Fruit fly (Drosophila melanogaster): Measurements from ENCODE around the gene GCC185.

Gene GCC185

DNA sequence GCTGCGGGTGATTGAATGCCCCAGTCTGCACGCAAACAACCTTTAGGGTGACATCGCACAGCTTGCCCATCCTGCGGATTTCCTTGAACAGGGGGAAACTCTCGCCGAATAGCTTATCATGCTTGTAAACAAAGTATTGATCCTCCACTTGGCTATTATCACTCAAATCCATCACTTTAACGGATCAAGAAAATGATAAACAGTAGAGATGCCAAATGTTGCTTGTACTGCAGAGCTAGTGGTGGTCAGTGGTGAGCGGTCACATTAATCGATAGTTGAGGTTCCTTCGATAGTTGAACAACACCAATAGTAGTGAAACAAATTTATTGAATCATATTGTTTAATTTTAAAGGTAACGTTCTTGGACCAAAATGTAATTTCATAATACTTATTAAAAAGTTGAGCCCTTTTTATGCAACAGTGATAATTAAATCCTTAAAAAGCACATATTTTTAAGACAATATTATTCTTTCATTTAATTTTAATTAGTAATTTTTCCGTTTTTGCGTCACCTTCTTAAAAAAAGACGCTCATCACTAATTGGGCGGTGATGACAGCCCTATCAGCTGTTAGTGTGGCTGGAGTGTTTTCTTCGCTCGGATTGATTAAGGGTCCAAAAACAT, at the start of gene GCC185, which contains the start of gene KLHL18 (continued):
- TF ChIP-seq Scr (GFP tag; IDR thresholded peaks at IDR 0.05; ENCODE audit: partially characterized antibody) (peak; percentile 89), tap (tag; optimal IDR thresholded peaks at IDR 0.05) (no peak), peb (GFP tag; IDR thresholded peaks at IDR 0.05) (peak; percentile 42; the same call in 1 of the 2 replicates), insv (GFP tag; optimal IDR thresholded peaks at IDR 0.05) (peak in 1 of 2 experiments; percentile 85), lab (GFP tag; optimal IDR thresholded peaks at IDR 0.05) (peak; percentile 69), bowl (GFP tag; IDR thresholded peaks at IDR 0.05) (no peak), yki (optimal IDR thresholded peaks at IDR 0.05) (no peak), CG10431 (GFP tag; optimal IDR thresholded peaks at IDR 0.05) (no peak), CG15011 (GFP tag; optimal IDR thresholded peaks at IDR 0.05) (no peak), Mes4 (GFP tag; optimal IDR thresholded peaks at IDR 0.05) (no peak), sima (GFP tag; optimal IDR thresholded peaks at IDR 0.05) (no peak), Ptx1 (GFP tag; IDR thresholded peaks at IDR 0.05) (peak; percentile 80), CG8924 (tag; optimal IDR thresholded peaks at IDR 0.05) (peak; percentile 76), ERR (GFP tag; optimal IDR thresholded peaks at IDR 0.05) (no peak), D19B (GFP tag; optimal IDR thresholded peaks at IDR 0.05) (peak; percentile 45), gfzf (GFP tag; optimal IDR thresholded peaks at IDR 0.05) (peak; percentile 31), Awh (GFP tag; IDR thresholded peaks at IDR 0.05) (peak; percentile 29; the same call in 1 of the 2 replicates), cwo (GFP tag; optimal IDR thresholded peaks at IDR 0.05) (peak; percentile 33), CG10959 (GFP tag; IDR thresholded peaks at IDR 0.05) (peak; percentile 51; the same call in 1 of the 2 replicates), sna (GFP tag; IDR thresholded peaks at IDR 0.05; ENCODE audit: partially characterized antibody) (peak; percentile 69; the same call in 1 of the 2 replicates), dmrt99B (tag; optimal IDR thresholded peaks at IDR 0.05) (no peak), CG4820 (GFP tag; optimal IDR thresholded peaks at IDR 0.05) (peak; percentile 76), kay (GFP tag; optimal IDR thresholded peaks at IDR 0.05) (peak; percentile 65), CG9817 (tag; optimal IDR thresholded peaks at IDR 0.05) (peak; percentile 88), row (GFP tag; IDR thresholded peaks at IDR 0.05) (peak; percentile 98), psq (GFP tag; optimal IDR thresholded peaks at IDR 0.05) (peak; percentile 49), crc (GFP tag; optimal IDR thresholded peaks at IDR 0.05) (no peak), Atf-2 (GFP tag; optimal IDR thresholded peaks at IDR 0.05) (peak; percentile 51), CG10654 (GFP tag; optimal IDR thresholded peaks at IDR 0.05) (peak; percentile 79), hth (optimal IDR thresholded peaks at IDR 0.05) (no peak), nerfin-2 (GFP tag; IDR thresholded peaks at IDR 0.05; ENCODE audit: partially characterized antibody) (peak; percentile 57), CG4404 (GFP tag; IDR thresholded peaks at IDR 0.05) (peak; percentile 90), CG7839 (tag; optimal IDR thresholded peaks at IDR 0.05) (peak; percentile 76), bsh (GFP tag; optimal IDR thresholded peaks at IDR 0.05) (peak in 1 of 2 experiments; percentile 61), HmgZ (tag; optimal IDR thresholded peaks at IDR 0.05) (peak; percentile 65), dmrt11E (tag; optimal IDR thresholded peaks at IDR 0.05) (peak; percentile 81), CG2116 (GFP tag; optimal IDR thresholded peaks at IDR 0.05) (peak; percentile 69), CG1792 (GFP tag; optimal IDR thresholded peaks at IDR 0.05) (peak; percentile 54), Taf1 (GFP tag; IDR thresholded peaks at IDR 0.05) (peak; percentile 45; the same call in 1 of the 2 replicates), CG11504 (tag; optimal IDR thresholded peaks at IDR 0.05) (peak; percentile 88), sug (tag; optimal IDR thresholded peaks at IDR 0.05) (no peak), ind (GFP tag; optimal IDR thresholded peaks at IDR 0.05) (peak; percentile 91), cato (GFP tag; optimal IDR thresholded peaks at IDR 0.05; ENCODE audit: borderline replicate concordance) (peak; percentile 71), CG7556 (GFP tag; optimal IDR thresholded peaks at IDR 0.05) (no peak), bcd (GFP tag; optimal IDR thresholded peaks at IDR 0.05) (peak; percentile 83), danr (GFP tag; IDR thresholded peaks at IDR 0.05) (no peak), pita (GFP tag; optimal IDR thresholded peaks at IDR 0.05) (no peak), Bgb (GFP tag; IDR thresholded peaks at IDR 0.05; ENCODE audit: partially characterized antibody) (peak; percentile 72), da (GFP tag; optimal IDR thresholded peaks at IDR 0.05) (no peak), CG6272 (GFP tag; IDR thresholded peaks at IDR 0.05) (peak; percentile 84)

Measured in whole organism, embryonic.